Worm (Caenorhabditis elegans) whole organism, late embryonic: ENCODE data around the gene srxa-15.

Source experiments
- C38D4.7 ChIP-seq: fragments of 200-800 bp; sonication (Bioruptor generic); optimal IDR thresholded peaks from 2 replicates; lab custom pipeline; 2018; ENCODE audit warnings: mild to moderate bottlenecking, missing genetic modification characterization, moderate library complexity, missing compliant biosample characterization
- F13H6.1 ChIP-seq: sonication (generic microtip); optimal IDR thresholded peaks from 2 replicates; lab custom pipeline; 2016; ENCODE audit warnings: missing genetic modification characterization, missing compliant biosample characterization
- K09A11.1 ChIP-seq: sonication (generic microtip); optimal IDR thresholded peaks from 2 replicates; lab custom pipeline; 2017; ENCODE audit warnings: antibody characterized with exemption, mild to moderate bottlenecking, missing genetic modification characterization, missing compliant biosample characterization; ENCODE audit not compliant: insufficient read depth
- T23F11.4 ChIP-seq: fragments of 200-800 bp; sonication (Bioruptor generic); optimal IDR thresholded peaks from 2 replicates; lab custom pipeline; 2018; ENCODE audit warnings: mild to moderate bottlenecking, missing genetic modification characterization, missing compliant biosample characterization
- Y22D7AL.16 ChIP-seq: sonication (generic microtip); optimal IDR thresholded peaks from 2 replicates; lab custom pipeline; 2016; ENCODE audit warnings: missing genetic modification characterization, missing compliant biosample characterization
- ama-1 ChIP-seq: fragments of 150-350 bp; optimal IDR thresholded peaks from 2 replicates; lab custom pipeline; 2014
- ceh-14 ChIP-seq: sonication (generic microtip); optimal IDR thresholded peaks from 2 replicates; lab custom pipeline; 2016; ENCODE audit warnings: missing genotype, missing genetic modification characterization, missing compliant biosample characterization
- ceh-18 ChIP-seq: sonication (generic microtip); optimal IDR thresholded peaks from 2 replicates; lab custom pipeline; 2016; ENCODE audit warnings: missing genetic modification characterization, missing compliant biosample characterization
- ceh-19 ChIP-seq: fragments of 200-800 bp; sonication (Bioruptor generic); optimal IDR thresholded peaks from 2 replicates; lab custom pipeline; 2018; ENCODE audit warnings: mild to moderate bottlenecking, missing genetic modification characterization, missing compliant biosample characterization
- ceh-2 ChIP-seq: sonication (generic microtip); optimal IDR thresholded peaks from 2 replicates; lab custom pipeline; 2016; ENCODE audit warnings: missing genotype, missing genetic modification characterization, missing compliant biosample characterization
- ceh-22 ChIP-seq: sonication (generic microtip); optimal IDR thresholded peaks from 2 replicates; lab custom pipeline; 2017; ENCODE audit warnings: missing biosample characterization, missing genetic modification characterization
- ceh-24 ChIP-seq: sonication (generic microtip); optimal IDR thresholded peaks from 2 replicates; lab custom pipeline; 2016; ENCODE audit warnings: mild to moderate bottlenecking, missing genetic modification characterization, missing compliant biosample characterization
- ceh-30 ChIP-seq: fragments of 150-350 bp; optimal IDR thresholded peaks from 2 replicates; lab custom pipeline; 2014; ENCODE audit warnings: missing biosample characterization, missing genetic modification characterization
- ceh-31 ChIP-seq: sonication (generic microtip); optimal IDR thresholded peaks from 2 replicates; lab custom pipeline; 2016; ENCODE audit warnings: missing genetic modification characterization, missing compliant biosample characterization
- ceh-6 ChIP-seq: fragments of 200-800 bp; sonication (Bioruptor generic); optimal IDR thresholded peaks from 2 replicates; lab custom pipeline; 2018; ENCODE audit warnings: mild to moderate bottlenecking, missing genetic modification characterization, missing compliant biosample characterization
- ceh-9 ChIP-seq: sonication (generic microtip); optimal IDR thresholded peaks from 2 replicates; lab custom pipeline; 2016; ENCODE audit warnings: mild to moderate bottlenecking, missing genetic modification characterization, inconsistent platforms, missing compliant biosample characterization
- dve-1 ChIP-seq: sonication (generic microtip); optimal IDR thresholded peaks from 2 replicates; lab custom pipeline; 2017; ENCODE audit warnings: antibody characterized with exemption, mild to moderate bottlenecking, missing genetic modification characterization, missing compliant biosample characterization
- elt-2 ChIP-seq: sonication (generic microtip); optimal IDR thresholded peaks from 2 replicates; lab custom pipeline; 2016; ENCODE audit warnings: missing genetic modification reagents, missing genetic modification characterization, missing compliant biosample characterization
- elt-4 ChIP-seq: sonication (generic microtip); optimal IDR thresholded peaks from 2 replicates; lab custom pipeline; 2016; ENCODE audit warnings: missing genetic modification characterization, missing compliant biosample characterization
- eyg-1 ChIP-seq: sonication (generic microtip); optimal IDR thresholded peaks from 2 replicates; lab custom pipeline; 2016; ENCODE audit warnings: missing genotype, missing genetic modification characterization, missing compliant biosample characterization
- fax-1 ChIP-seq: sonication (generic microtip); optimal IDR thresholded peaks from 2 replicates; lab custom pipeline; 2016; ENCODE audit warnings: missing genotype, missing genetic modification characterization, missing compliant biosample characterization
- fkh-10 ChIP-seq: fragments of 150-350 bp; optimal IDR thresholded peaks from 2 replicates; lab custom pipeline; 2014; ENCODE audit warnings: missing biosample characterization, missing genetic modification reagents, missing genetic modification characterization
- fkh-6 ChIP-seq: sonication (generic microtip); optimal IDR thresholded peaks from 2 replicates; lab custom pipeline; 2016; ENCODE audit warnings: missing genetic modification characterization, missing compliant biosample characterization
- gmeb-2 ChIP-seq: sonication (generic microtip); optimal IDR thresholded peaks from 2 replicates; lab custom pipeline; 2016; ENCODE audit warnings: missing genetic modification characterization, inconsistent platforms, missing compliant biosample characterization
- hlh-30 ChIP-seq: sonication (generic microtip); optimal IDR thresholded peaks from 2 replicates; lab custom pipeline; 2017; ENCODE audit warnings: antibody characterized with exemption, missing genetic modification characterization, missing compliant biosample characterization; ENCODE audit not compliant: insufficient read depth
- hlh-6 ChIP-seq: sonication (generic microtip); optimal IDR thresholded peaks from 2 replicates; lab custom pipeline; 2016; ENCODE audit warnings: missing genotype, missing genetic modification characterization, missing compliant biosample characterization
- hlh-8 ChIP-seq: sonication (generic microtip); optimal IDR thresholded peaks from 2 replicates; lab custom pipeline; 2016; ENCODE audit warnings: missing genotype, missing genetic modification characterization, missing compliant biosample characterization
- madf-2 ChIP-seq: sonication (generic microtip); optimal IDR thresholded peaks from 2 replicates; lab custom pipeline; 2017; ENCODE audit warnings: missing genetic modification characterization, missing compliant biosample characterization
- nfya-1 ChIP-seq: sonication (generic microtip); optimal IDR thresholded peaks from 2 replicates; lab custom pipeline; 2017; ENCODE audit warnings: missing genetic modification characterization, mild to moderate bottlenecking, missing compliant biosample characterization, antibody characterized with exemption, moderate library complexity
- nhr-232 ChIP-seq: sonication (generic microtip); optimal IDR thresholded peaks from 2 replicates; lab custom pipeline; 2016; ENCODE audit warnings: missing genetic modification characterization, missing compliant biosample characterization
- npax-4 ChIP-seq: sonication (generic microtip); optimal IDR thresholded peaks from 2 replicates; lab custom pipeline; 2016; ENCODE audit warnings: missing genetic modification characterization, missing compliant biosample characterization
- odd-2 ChIP-seq: sonication (generic microtip); optimal IDR thresholded peaks from 2 replicates; lab custom pipeline; 2017; ENCODE audit warnings: antibody characterized with exemption, mild to moderate bottlenecking, missing genetic modification characterization, missing compliant biosample characterization
- pag-3 ChIP-seq: sonication (generic microtip); optimal IDR thresholded peaks from 2 replicates; lab custom pipeline; 2016; ENCODE audit warnings: missing compliant biosample characterization, missing genetic modification characterization, borderline replicate concordance
- pax-1 ChIP-seq: fragments of 150-350 bp; optimal IDR thresholded peaks from 2 replicates; lab custom pipeline; 2014; ENCODE audit warnings: missing biosample characterization, missing genetic modification characterization
- pha-2 ChIP-seq: sonication (generic microtip); optimal IDR thresholded peaks from 2 replicates; lab custom pipeline; 2017; ENCODE audit warnings: mild to moderate bottlenecking, missing genetic modification characterization, missing compliant biosample characterization
- pha-4 ChIP-seq: fragments of 150-350 bp; optimal IDR thresholded peaks from 2 replicates; lab custom pipeline; 2018; ENCODE audit warnings: missing biosample characterization, missing genetic modification reagents, missing genetic modification characterization
- pqm-1 ChIP-seq: sonication (generic microtip); optimal IDR thresholded peaks from 2 replicates; lab custom pipeline; 2016; ENCODE audit warnings: missing genetic modification characterization, missing compliant biosample characterization
- ref-2 ChIP-seq: sonication (generic microtip); optimal IDR thresholded peaks from 2 replicates; lab custom pipeline; 2016; ENCODE audit warnings: missing genetic modification characterization, missing compliant biosample characterization
- rnt-1 ChIP-seq: sonication (generic microtip); optimal IDR thresholded peaks from 2 replicates; lab custom pipeline; 2016; ENCODE audit warnings: missing genetic modification characterization, missing compliant biosample characterization
- sdc-2 ChIP-seq: sonication (generic microtip); optimal IDR thresholded peaks from 2 replicates; lab custom pipeline; 2016; ENCODE audit warnings: missing genotype, missing genetic modification characterization, missing compliant biosample characterization
- sox-4 ChIP-seq: sonication (generic microtip); optimal IDR thresholded peaks from 2 replicates; lab custom pipeline; 2017; ENCODE audit warnings: mild to moderate bottlenecking, missing genetic modification characterization, inconsistent platforms, missing compliant biosample characterization
- tbx-7 ChIP-seq: sonication (generic microtip); optimal IDR thresholded peaks from 2 replicates; lab custom pipeline; 2016; ENCODE audit warnings: missing genotype, missing genetic modification characterization, missing compliant biosample characterization
- ttx-3 ChIP-seq: sonication (generic microtip); optimal IDR thresholded peaks from 2 replicates; lab custom pipeline; 2016; ENCODE audit warnings: missing genetic modification reagents, missing genetic modification characterization, missing compliant biosample characterization
- unc-3 ChIP-seq, 2 experiments: fragments of 200-800 bp in 1 of 2; sonication (Bioruptor generic) in 1 of 2; sonication (generic microtip) in 1 of 2; conservative IDR thresholded peaks in 1 of 2; optimal IDR thresholded peaks in 1 of 2; 2 replicates each; pipeline versions ENCODE4 v1.3.6 to Lab custom; 2016 to 2022; ENCODE audit warnings: missing compliant biosample characterization in 2 of 2, missing genetic modification characterization in 2 of 2, missing genetic modification reagents in 1 of 2
- unc-55 ChIP-seq: sonication (generic microtip); optimal IDR thresholded peaks from 2 replicates; lab custom pipeline; 2017; ENCODE audit warnings: missing biosample characterization, missing genetic modification reagents, missing genetic modification characterization
- unc-86 ChIP-seq: sonication (generic microtip); optimal IDR thresholded peaks from 2 replicates; lab custom pipeline; 2016; ENCODE audit warnings: missing genetic modification characterization, missing compliant biosample characterization
- zip-5 ChIP-seq: sonication (generic microtip); optimal IDR thresholded peaks from 2 replicates; lab custom pipeline; 2016; ENCODE audit warnings: missing genetic modification characterization, missing compliant biosample characterization

Gene srxa-15

ce11 chrV:20691585-20691984, 49.6 kb downstream of the srxa-15 start, which contains the start of gene F53F8.4:
Gene F53F8.4, minus strand, starts transcription at chrV:20691685.
- TF ChIP-seq K09A11.1 (no peak), tbx-7 (no peak), ceh-19 (no peak), unc-3 (GFP tag; conservative IDR thresholded peaks at IDR 0.05; lab: Robert Waterston, UW) (no peak), unc-3 (tag; optimal IDR thresholded peaks at IDR 0.05; lab: Kevin White, UChicago) (no peak), madf-2 (tag; lab: Kevin White, UChicago) (no peak), dve-1 (tag; lab: Kevin White, UChicago) (no peak), ama-1 (no peak), ttx-3 (tag; lab: Kevin White, UChicago) (no peak), ref-2 (tag; lab: Kevin White, UChicago) (no peak), sdc-2 (tag; lab: Kevin White, UChicago) (no peak), unc-55 (GFP tag; lab: Kevin White, UChicago) (no peak), npax-4 (tag; lab: Kevin White, UChicago) (no peak), ceh-30 (tag; lab: Kevin White, UChicago) (no peak), T23F11.4 (GFP tag; lab: Kevin White, UChicago) (no peak), fax-1 (tag; lab: Kevin White, UChicago) (no peak), rnt-1 (tag; lab: Kevin White, UChicago) (no peak), fkh-6 (tag; lab: Kevin White, UChicago) (no peak), sox-4 (tag; lab: Kevin White, UChicago) (no peak), hlh-6 (tag; lab: Kevin White, UChicago) (no peak)
- TF ChIP-seq, all 69 proteins: peak for 0

- TF ChIP-seq sdc-2 (tag; lab: Kevin White, UChicago) (no peak), tbx-7 (no peak), ceh-9 (tag; lab: Kevin White, UChicago) (no peak), pag-3 (tag; lab: Kevin White, UChicago) (no peak), fkh-10 (GFP tag; lab: Kevin White, UChicago) (no peak), nhr-232 (tag; lab: Kevin White, UChicago) (no peak), odd-2 (tag; lab: Kevin White, UChicago) (no peak), ceh-22 (no peak), unc-86 (tag; lab: Kevin White, UChicago) (no peak), ceh-24 (no peak), nfya-1 (tag; lab: Kevin White, UChicago) (no peak), ref-2 (tag; lab: Kevin White, UChicago) (no peak), pqm-1 (tag; lab: Kevin White, UChicago) (no peak), ttx-3 (tag; lab: Kevin White, UChicago) (no peak), ceh-19 (no peak)
Observed at ce11 chrV:20692903-20693302, 50.9 kb downstream of the srxa-15 start.

- peak; percentile 3 for TF ChIP-seq K09A11.1
- TF ChIP-seq pha-2 (tag; lab: Kevin White, UChicago) = peak; percentile 87
- peak; percentile 58 for TF ChIP-seq C38D4.7 (GFP tag; lab: Kevin White, UChicago)
- peak; percentile 18 for TF ChIP-seq ceh-2 (tag; lab: Kevin White, UChicago)
- TF ChIP-seq unc-55 (GFP tag; lab: Kevin White, UChicago) = no peak
- peak; percentile 5 for TF ChIP-seq fkh-6 (tag; lab: Kevin White, UChicago)
- peak; percentile 29 for TF ChIP-seq dve-1 (tag; lab: Kevin White, UChicago)
- no peak for TF ChIP-seq unc-3 (GFP tag; conservative IDR thresholded peaks at IDR 0.05; lab: Robert Waterston, UW)
- TF ChIP-seq unc-3 (tag; optimal IDR thresholded peaks at IDR 0.05; lab: Kevin White, UChicago) = no peak
- no peak for TF ChIP-seq ceh-24
- TF ChIP-seq zip-5 (tag; lab: Kevin White, UChicago) = peak; percentile 3
- TF ChIP-seq tbx-7 = no peak
- TF ChIP-seq eyg-1 = no peak
- TF ChIP-seq ceh-31 (tag; lab: Kevin White, UChicago) = peak; percentile 15
- TF ChIP-seq hlh-8 (tag; lab: Kevin White, UChicago) = no peak
- TF ChIP-seq hlh-30 (tag; lab: Kevin White, UChicago) = no peak
- peak; percentile 57 for TF ChIP-seq gmeb-2 (tag; lab: Kevin White, UChicago)
- TF ChIP-seq elt-2 (tag; lab: Kevin White, UChicago) = peak; percentile 65
- peak; percentile 13 for TF ChIP-seq ceh-18 (tag; lab: Kevin White, UChicago)
- peak; percentile 42 for TF ChIP-seq sdc-2 (tag; lab: Kevin White, UChicago)
- peak; percentile 9 for TF ChIP-seq npax-4 (tag; lab: Kevin White, UChicago)
- TF ChIP-seq elt-4 (tag; lab: Kevin White, UChicago) = no peak
- TF ChIP-seq pha-4 (tag; lab: Kevin White, UChicago) = no peak
- TF ChIP-seq pax-1 = no peak
- no peak for TF ChIP-seq rnt-1 (tag; lab: Kevin White, UChicago)
- TF ChIP-seq F13H6.1 (tag; lab: Kevin White, UChicago) = no peak
- TF ChIP-seq unc-86 (tag; lab: Kevin White, UChicago) = no peak
- TF ChIP-seq odd-2 (tag; lab: Kevin White, UChicago) = no peak
- TF ChIP-seq ceh-6 (GFP tag; lab: Kevin White, UChicago) = peak; percentile 64
- no peak for TF ChIP-seq ceh-14 (tag; lab: Kevin White, UChicago)
- no peak for TF ChIP-seq Y22D7AL.16 (tag; lab: Kevin White, UChicago)
- TF ChIP-seq ceh-9 (tag; lab: Kevin White, UChicago) = no peak
Observed at ce11 chrV:20693968-20694367, 52.0 kb downstream of the srxa-15 start.
